Fruit fly (Drosophila melanogaster) Kc167 (cell line): ENCODE results near the gene Gclm.

Source experiments
- psq ChIP-seq: fragments of >200 bp; optimal IDR thresholded peaks from 2 replicates; lab custom pipeline; 2017; ENCODE audit warnings: missing external identifiers
- ttk ChIP-seq: sonication (Bioruptor generic); optimal IDR thresholded peaks from 2 replicates; lab custom pipeline; 2017; ENCODE audit warnings: missing external identifiers

DNA sequence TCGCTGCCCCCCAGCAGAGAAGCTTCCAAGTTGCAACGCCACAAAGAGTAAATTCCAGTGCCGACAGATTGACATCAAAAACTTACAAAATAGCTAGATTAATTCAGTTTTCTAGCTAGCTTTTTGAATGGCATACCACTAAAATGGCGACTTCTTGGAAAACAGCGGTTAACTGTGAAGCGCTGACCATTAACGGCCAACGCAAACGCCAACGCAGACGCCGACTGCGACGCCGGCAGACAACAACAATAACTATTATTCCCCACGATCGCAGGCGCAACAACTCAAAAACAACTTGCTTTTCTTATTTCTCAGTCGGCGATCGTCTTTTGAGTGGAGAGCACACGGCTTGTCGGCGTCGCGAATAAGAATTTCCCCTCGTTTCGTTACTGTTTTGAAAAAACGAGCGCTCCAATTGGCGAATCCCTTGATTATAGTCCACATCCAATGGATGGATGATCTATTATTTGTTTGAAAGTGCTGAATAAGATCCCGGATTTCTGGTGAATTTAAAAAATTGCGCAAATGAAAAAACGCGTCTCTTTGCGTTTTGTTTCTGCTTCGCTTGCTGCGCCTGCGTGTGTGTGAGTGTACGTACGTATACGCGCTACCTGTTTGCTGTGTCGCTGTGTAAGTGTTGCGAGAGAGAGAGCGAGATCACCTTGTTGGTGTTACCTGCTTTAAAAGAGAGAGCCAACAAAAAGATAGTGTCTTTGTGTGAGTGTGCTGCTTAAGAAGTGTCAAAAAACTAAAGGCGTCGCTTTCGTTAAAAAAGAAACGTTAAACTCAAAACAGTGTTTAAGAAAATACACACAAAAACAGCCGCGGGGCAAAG is 19.6 kb downstream of the Gclm start:
- TF ChIP-seq ttk, result no peak
- TF ChIP-seq psq (lab: Kevin White, UChicago), result no peak
